Fruit fly (Drosophila melanogaster) whole organism, prepupa: ENCODE data around the gene Cyp4ac3.
A peak's percentile ranks its signal among the peaks of the same experiment; 100 is the strongest.

Source experiments
- CG10631 ChIP-seq: fragments of 200-800 bp; sonication (Bioruptor generic); optimal IDR thresholded peaks from 2 replicates; lab custom pipeline; 2016; ENCODE audit warnings: missing biosample characterization, missing genetic modification characterization
- CG11294 ChIP-seq: fragments of 200-800 bp; sonication (Bioruptor generic); IDR thresholded peaks from 2 replicates; pipeline ENCODE4 v1.3.6; 2022; ENCODE audit warnings: missing biosample characterization, missing genetic modification characterization
- CG11762 ChIP-seq: fragments of 200-800 bp; sonication (Bioruptor generic); optimal IDR thresholded peaks from 3 replicates; lab custom pipeline; 2016; ENCODE audit warnings: missing biosample characterization, missing genetic modification characterization; ENCODE audit not compliant: insufficient read depth
- CG11902 ChIP-seq: fragments of 200-800 bp; sonication (Bioruptor generic); optimal IDR thresholded peaks from 3 replicates; lab custom pipeline; 2016; ENCODE audit warnings: missing biosample characterization, missing genetic modification characterization
- CG1621 ChIP-seq: fragments of 200-800 bp; sonication (Bioruptor generic); optimal IDR thresholded peaks from 3 replicates; lab custom pipeline; 2018; ENCODE audit warnings: missing biosample characterization, mild to moderate bottlenecking, missing genetic modification characterization
- CG16779 ChIP-seq: fragments of 200-800 bp; sonication (Bioruptor generic); optimal IDR thresholded peaks from 3 replicates; lab custom pipeline; 2017; ENCODE audit warnings: missing biosample characterization, mild to moderate bottlenecking, missing genetic modification characterization
- CG3032 ChIP-seq: fragments of 200-800 bp; optimal IDR thresholded peaks from 2 replicates; lab custom pipeline; 2019; ENCODE audit warnings: missing biosample characterization, mild to moderate bottlenecking, missing genetic modification characterization, moderate library complexity
- CG31627 ChIP-seq: fragments of 200-800 bp; sonication (Bioruptor generic); optimal IDR thresholded peaks from 3 replicates; lab custom pipeline; 2016; ENCODE audit warnings: missing biosample characterization, missing genetic modification characterization
- CG34406 ChIP-seq: fragments of 200-800 bp; sonication (Bioruptor generic); optimal IDR thresholded peaks from 3 replicates; lab custom pipeline; 2016; ENCODE audit warnings: missing biosample characterization, missing genetic modification characterization
- CG3919 ChIP-seq: fragments of 200-800 bp; sonication (Bioruptor generic); optimal IDR thresholded peaks from 3 replicates; lab custom pipeline; 2016; ENCODE audit warnings: missing biosample characterization, missing genetic modification characterization
- CG4318 ChIP-seq: fragments of 200-800 bp; sonication (Bioruptor generic); optimal IDR thresholded peaks from 3 replicates; lab custom pipeline; 2017; ENCODE audit warnings: missing biosample characterization, mild to moderate bottlenecking, missing genetic modification characterization
- CG6276 ChIP-seq: fragments of 200-800 bp; sonication (Bioruptor generic); optimal IDR thresholded peaks from 2 replicates; lab custom pipeline; 2017; ENCODE audit warnings: missing biosample characterization, mild to moderate bottlenecking, missing genetic modification characterization
- CG6792 ChIP-seq: fragments of 200-800 bp; sonication (Bioruptor generic); optimal IDR thresholded peaks from 3 replicates; lab custom pipeline; 2016; ENCODE audit warnings: missing biosample characterization, missing genetic modification characterization
- CG6808 ChIP-seq: fragments of 200-800 bp; sonication (Bioruptor generic); optimal IDR thresholded peaks from 3 replicates; lab custom pipeline; 2017; ENCODE audit warnings: missing biosample characterization, missing genetic modification characterization, mild to moderate bottlenecking, moderate library complexity, missing genetic modification reagents
- CG6854 ChIP-seq: fragments of 200-800 bp; sonication (Bioruptor generic); optimal IDR thresholded peaks from 2 replicates; lab custom pipeline; 2017; ENCODE audit warnings: missing biosample characterization, mild to moderate bottlenecking, missing genetic modification characterization
- CG7368 ChIP-seq: fragments of 200-800 bp; sonication (Bioruptor generic); optimal IDR thresholded peaks from 3 replicates; lab custom pipeline; 2016; ENCODE audit warnings: missing biosample characterization, missing genetic modification characterization
- CG8119 ChIP-seq: fragments of 200-800 bp; sonication (Bioruptor generic); IDR thresholded peaks from 3 replicates; pipeline ENCODE4 v1.3.6; 2022; ENCODE audit warnings: missing biosample characterization, missing genetic modification characterization
- CG8632 ChIP-seq: fragments of 200-800 bp; sonication (Bioruptor generic); optimal IDR thresholded peaks from 3 replicates; lab custom pipeline; 2016; ENCODE audit warnings: missing biosample characterization, missing genetic modification characterization
- CG9139 ChIP-seq: fragments of 200-800 bp; sonication (Bioruptor generic); optimal IDR thresholded peaks from 3 replicates; lab custom pipeline; 2017; ENCODE audit warnings: missing biosample characterization, mild to moderate bottlenecking, missing genetic modification characterization
- Eip75B ChIP-seq: fragments of 200-800 bp; sonication (Bioruptor generic); optimal IDR thresholded peaks from 3 replicates; lab custom pipeline; 2016; ENCODE audit warnings: missing biosample characterization, missing genetic modification characterization
- Eip78C ChIP-seq: fragments of 200-800 bp; sonication (Bioruptor generic); peaks from one replicate; lab custom pipeline; 2016; ENCODE audit warnings: missing biosample characterization, missing genetic modification characterization
- Eip93F ChIP-seq: fragments of 200-800 bp; sonication (Bioruptor generic); optimal IDR thresholded peaks from 2 replicates; lab custom pipeline; 2016; ENCODE audit warnings: missing biosample characterization, mild to moderate bottlenecking, missing genetic modification characterization
- Ets21C ChIP-seq: fragments of 200-800 bp; sonication (Bioruptor generic); optimal IDR thresholded peaks from 3 replicates; lab custom pipeline; 2016; ENCODE audit warnings: missing biosample characterization, missing genetic modification characterization
- Hr39 ChIP-seq: fragments of 200-800 bp; sonication (Bioruptor generic); optimal IDR thresholded peaks from 2 replicates; lab custom pipeline; 2016; ENCODE audit warnings: missing biosample characterization, missing genetic modification characterization
- Hr4 ChIP-seq: fragments of 200-800 bp; sonication (Bioruptor generic); optimal IDR thresholded peaks from 3 replicates; lab custom pipeline; 2016; ENCODE audit warnings: missing biosample characterization, missing genetic modification characterization
- Lpt ChIP-seq: fragments of 200-800 bp; sonication (Bioruptor generic); optimal IDR thresholded peaks from 3 replicates; lab custom pipeline; 2016; ENCODE audit warnings: missing biosample characterization, missing genetic modification characterization
- Met ChIP-seq: fragments of 200-800 bp; sonication (Bioruptor generic); optimal IDR thresholded peaks from 3 replicates; lab custom pipeline; 2016; ENCODE audit warnings: missing biosample characterization, missing genetic modification characterization
- OdsH ChIP-seq: fragments of 200-800 bp; sonication (Bioruptor generic); optimal IDR thresholded peaks from 3 replicates; lab custom pipeline; 2016; ENCODE audit warnings: missing biosample characterization, missing genetic modification characterization
- Smox ChIP-seq: fragments of 200-800 bp; sonication (Bioruptor generic); optimal IDR thresholded peaks from 3 replicates; lab custom pipeline; 2016; ENCODE audit warnings: missing biosample characterization, missing genetic modification characterization
- Sox102F ChIP-seq: fragments of 200-800 bp; sonication (Bioruptor generic); optimal IDR thresholded peaks from 2 replicates; lab custom pipeline; 2016; ENCODE audit warnings: missing biosample characterization, mild to moderate bottlenecking, missing genetic modification characterization
- Sox14 ChIP-seq: fragments of 200-800 bp; sonication (Bioruptor generic); optimal IDR thresholded peaks from 3 replicates; lab custom pipeline; 2016; ENCODE audit warnings: missing biosample characterization, missing genetic modification characterization
- Sox15 ChIP-seq: fragments of 200-800 bp; sonication (Bioruptor generic); optimal IDR thresholded peaks from 3 replicates; lab custom pipeline; 2016; ENCODE audit warnings: missing biosample characterization, missing genetic modification characterization
- achi ChIP-seq: fragments of 200-800 bp; sonication (Bioruptor generic); optimal IDR thresholded peaks from 3 replicates; lab custom pipeline; 2016; ENCODE audit warnings: missing biosample characterization, missing genetic modification characterization
- acj6 ChIP-seq: fragments of 200-800 bp; sonication (Bioruptor generic); optimal IDR thresholded peaks from 3 replicates; lab custom pipeline; 2016; ENCODE audit warnings: missing biosample characterization, missing genetic modification characterization
- cyc ChIP-seq: fragments of 200-800 bp; sonication (Bioruptor generic); optimal IDR thresholded peaks from 3 replicates; lab custom pipeline; 2016; ENCODE audit warnings: missing biosample characterization, missing genetic modification characterization
- dac ChIP-seq: fragments of 200-800 bp; sonication (Bioruptor generic); optimal IDR thresholded peaks from 2 replicates; lab custom pipeline; 2017; ENCODE audit warnings: missing biosample characterization, mild to moderate bottlenecking, missing genetic modification characterization
- dsx ChIP-seq: fragments of 200-800 bp; optimal IDR thresholded peaks from 3 replicates; lab custom pipeline; 2019; ENCODE audit warnings: missing biosample characterization, mild to moderate bottlenecking, missing genetic modification characterization, moderate library complexity; ENCODE audit not compliant: poor library complexity, severe bottlenecking
- eg ChIP-seq: fragments of 200-800 bp; sonication (Bioruptor generic); IDR thresholded peaks from 3 replicates; pipeline ENCODE4 v1.3.6; 2022; ENCODE audit warnings: missing biosample characterization, missing genetic modification characterization
- esn ChIP-seq: fragments of 200-800 bp; sonication (Bioruptor generic); optimal IDR thresholded peaks from 2 replicates; lab custom pipeline; 2016; ENCODE audit warnings: missing biosample characterization, mild to moderate bottlenecking, missing genetic modification characterization, moderate library complexity
- fd59A ChIP-seq: fragments of 200-800 bp; sonication (Bioruptor generic); optimal IDR thresholded peaks from 2 replicates; lab custom pipeline; 2017; ENCODE audit warnings: missing biosample characterization, mild to moderate bottlenecking, missing genetic modification characterization, missing genetic modification reagents
- fd85E ChIP-seq: fragments of 200-800 bp; sonication (Bioruptor generic); optimal IDR thresholded peaks from 3 replicates; lab custom pipeline; 2016; ENCODE audit warnings: missing biosample characterization, missing genetic modification characterization
- fkh ChIP-seq: fragments of 200-800 bp; sonication (Bioruptor generic); optimal IDR thresholded peaks from 3 replicates; lab custom pipeline; 2017; ENCODE audit warnings: missing biosample characterization, mild to moderate bottlenecking, missing genetic modification characterization, moderate library complexity
- lz ChIP-seq: fragments of 200-800 bp; sonication (Bioruptor generic); optimal IDR thresholded peaks from 3 replicates; lab custom pipeline; 2016; ENCODE audit warnings: missing biosample characterization, missing genetic modification characterization
- net ChIP-seq: fragments of 200-800 bp; sonication (Bioruptor generic); optimal IDR thresholded peaks from 3 replicates; lab custom pipeline; 2016; ENCODE audit warnings: missing biosample characterization, missing genetic modification characterization
- pdm3 ChIP-seq: fragments of 200-800 bp; sonication (Bioruptor generic); optimal IDR thresholded peaks from 3 replicates; lab custom pipeline; 2016; ENCODE audit warnings: missing biosample characterization, missing genetic modification characterization
- salr ChIP-seq, 2 experiments: fragments of 200-800 bp; sonication (Bioruptor generic); optimal IDR thresholded peaks; 3 replicates each; lab custom pipeline; 2016 to 2018; ENCODE audit warnings: missing biosample characterization in 2 of 2, missing genetic modification characterization in 2 of 2, mild to moderate bottlenecking in 1 of 2
- spab ChIP-seq: fragments of 200-800 bp; sonication (Bioruptor generic); optimal IDR thresholded peaks from 2 replicates; lab custom pipeline; 2017; ENCODE audit warnings: missing biosample characterization, mild to moderate bottlenecking, missing genetic modification characterization, missing genetic modification reagents
- ss ChIP-seq, 2 experiments: fragments of 200-800 bp; sonication (Bioruptor generic); optimal IDR thresholded peaks; 2 replicates in 1 of 2; 3 replicates in 1 of 2; lab custom pipeline; 2017 to 2018; ENCODE audit warnings: mild to moderate bottlenecking in 2 of 2, missing biosample characterization in 2 of 2, missing genetic modification characterization in 2 of 2, moderate library complexity in 1 of 2
- svp ChIP-seq: fragments of 200-800 bp; sonication (Bioruptor generic); peaks from one replicate; lab custom pipeline; 2016; ENCODE audit warnings: missing biosample characterization, missing genetic modification characterization
- topi ChIP-seq: fragments of 200-800 bp; sonication (Bioruptor generic); optimal IDR thresholded peaks from 3 replicates; lab custom pipeline; 2016; ENCODE audit warnings: missing biosample characterization, missing genetic modification characterization
- vri ChIP-seq: fragments of 200-800 bp; sonication (Bioruptor generic); optimal IDR thresholded peaks from 3 replicates; lab custom pipeline; 2016; ENCODE audit warnings: missing biosample characterization, mild to moderate bottlenecking, missing genetic modification characterization

The Cyp4ac3 gene

DNA sequence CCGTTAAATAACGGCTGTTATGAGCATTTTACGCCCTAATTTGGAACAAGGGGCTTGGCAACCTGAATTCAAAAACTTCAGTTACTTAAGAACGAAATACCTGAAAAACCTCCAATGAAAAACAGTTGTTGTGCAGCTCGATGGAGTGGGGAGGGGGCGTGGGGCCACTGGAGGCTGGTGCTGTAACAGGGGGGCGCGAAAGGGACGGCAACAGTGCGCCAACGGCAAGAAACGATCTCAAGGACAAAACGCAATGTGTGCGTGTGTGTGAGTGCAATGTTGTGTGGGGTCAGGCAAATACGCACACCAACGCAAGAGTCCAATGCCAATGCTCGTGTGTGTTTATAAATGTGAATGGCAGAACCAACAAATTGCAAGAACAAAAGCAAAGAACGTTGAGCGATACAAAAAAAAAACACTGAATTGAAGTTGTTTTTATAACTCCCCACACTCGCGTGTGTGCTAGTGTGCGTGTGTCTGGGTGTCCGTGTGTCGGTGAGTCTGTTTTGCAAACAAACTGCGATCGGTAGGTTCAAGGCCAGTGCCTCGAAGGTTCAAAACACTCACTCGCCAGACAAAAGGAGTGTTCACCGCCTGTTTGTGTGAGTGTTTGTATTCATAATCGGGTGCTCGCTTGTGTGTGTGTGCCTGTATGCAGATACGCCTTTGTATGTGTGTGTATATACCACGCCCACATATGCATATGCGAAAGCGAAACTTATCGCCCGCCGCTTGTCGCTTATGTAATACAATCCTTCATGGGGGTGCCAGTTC, 23.8 kb downstream of the Cyp4ac3 start:
- TF ChIP-seq cyc (GFP tag; lab: Kevin White, UChicago) (no peak), dac (GFP tag; lab: Kevin White, UChicago) (no peak), fd85E (GFP tag; lab: Kevin White, UChicago) (no peak), Sox14 (GFP tag; lab: Kevin White, UChicago) (peak; percentile 40), CG6854 (GFP tag; lab: Kevin White, UChicago) (no peak), CG10631 (GFP tag; lab: Kevin White, UChicago) (no peak), Eip78C (GFP tag; lab: Kevin White, UChicago) (no peak), CG9139 (GFP tag; lab: Kevin White, UChicago) (no peak), OdsH (no peak), Sox102F (GFP tag; lab: Kevin White, UChicago) (no peak), Hr39 (GFP tag; lab: Kevin White, UChicago) (peak; percentile 68), CG34406 (GFP tag; lab: Kevin White, UChicago) (no peak), Ets21C (GFP tag; lab: Kevin White, UChicago) (no peak), Eip75B (GFP tag; lab: Kevin White, UChicago) (peak; percentile 20), CG7368 (GFP tag; lab: Kevin White, UChicago) (no peak), acj6 (GFP tag; lab: Kevin White, UChicago) (no peak), pdm3 (GFP tag; lab: Kevin White, UChicago) (no peak), CG11902 (GFP tag; lab: Kevin White, UChicago) (no peak), Eip93F (no peak), CG4318 (GFP tag; lab: Kevin White, UChicago) (no peak), lz (GFP tag; lab: Kevin White, UChicago) (no peak), topi (GFP tag; lab: Kevin White, UChicago) (no peak), Hr4 (GFP tag; lab: Kevin White, UChicago) (no peak), Smox (GFP tag; lab: Kevin White, UChicago) (no peak), achi (no peak), Lpt (peak; percentile 25), CG3919 (GFP tag; lab: Kevin White, UChicago) (no peak), vri (no peak), CG6276 (GFP tag; lab: Kevin White, UChicago) (no peak), CG6808 (GFP tag; lab: Kevin White, UChicago) (peak; percentile 20), CG16779 (tag; lab: Kevin White, UChicago) (no peak), CG11294 (GFP tag; lab: Robert Waterston, UW) (no peak), dsx (GFP tag; lab: Kevin White, UChicago) (peak; percentile 66), CG31627 (no peak), eg (GFP tag; lab: Robert Waterston, UW) (peak; percentile 5; the same call in 1 of the 3 replicates), CG8632 (no peak), Sox15 (no peak), Met (GFP tag; lab: Kevin White, UChicago) (no peak), CG8119 (no peak), fkh (GFP tag; lab: Kevin White, UChicago) (no peak), CG1621 (tag; lab: Kevin White, UChicago) (peak; percentile 34), spab (GFP tag; lab: Kevin White, UChicago) (no peak), CG6792 (no peak), CG3032 (peak; percentile 34), fd59A (GFP tag; lab: Kevin White, UChicago) (no peak), salr (GFP tag; optimal IDR thresholded peaks at IDR 0.05; lab: Kevin White, UChicago) (peak in 1 of 2 experiments; percentile 17), svp (no peak), ss (GFP tag; optimal IDR thresholded peaks at IDR 0.05; lab: Kevin White, UChicago) (peak; percentile 30 to 33), esn (GFP tag; lab: Kevin White, UChicago) (no peak), net (GFP tag; lab: Kevin White, UChicago) (no peak), CG11762 (GFP tag; lab: Kevin White, UChicago) (no peak)
